5 worm cellular contexts compared by ENCODE assay signal in the genomic region with DNA sequence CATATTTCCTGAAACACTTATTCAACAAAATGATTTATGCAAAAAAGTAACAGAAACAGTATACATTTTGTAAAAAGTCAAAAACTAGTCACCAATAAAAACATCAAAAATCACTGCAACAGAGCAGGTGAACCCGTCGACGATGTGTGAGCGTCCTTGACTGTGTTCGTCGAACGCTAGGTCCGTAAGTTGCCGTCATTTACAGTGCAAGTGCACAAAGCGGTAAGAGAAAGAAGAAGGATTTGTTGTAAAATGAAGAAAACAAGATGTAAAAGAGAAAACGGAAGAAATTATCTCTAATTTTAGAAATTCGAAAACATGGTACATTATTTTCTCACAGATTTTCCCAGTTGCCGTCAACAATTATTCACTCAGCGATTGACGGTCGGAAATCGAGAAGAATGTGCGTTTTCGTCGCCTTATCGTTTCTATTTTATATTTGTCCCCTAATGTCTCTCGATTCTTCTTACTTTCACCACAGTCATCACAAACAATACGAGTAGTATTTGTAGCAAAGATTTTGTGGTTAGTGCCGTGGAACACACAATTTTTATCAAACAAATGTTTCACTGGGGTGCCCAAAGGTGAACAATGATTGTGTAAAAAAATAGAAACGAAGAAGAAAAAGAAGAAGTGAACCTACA.
TF ChIP-seq lines count a peak whose summit lies in the region.

No protein-coding gene starts in this region.

TF ChIP-seq in whole organism, L1 larva, 84 proteins besides CTCF, POLR2A, EP300 and RAD21 (continues in another document):
- TF ChIP-seq irx-1 (tag; optimal IDR thresholded peaks at IDR 0.05; lab: Kevin White, UChicago) (no peak), hlh-17 (GFP tag; optimal IDR thresholded peaks at IDR 0.05; lab: Kevin White, UChicago; ENCODE audit: borderline replicate concordance) (no peak), vab-15 (tag; optimal IDR thresholded peaks at IDR 0.05; lab: Kevin White, UChicago) (no peak), aha-1 (tag; optimal IDR thresholded peaks at IDR 0.05; lab: Kevin White, UChicago) (no peak), lsy-2 (tag; optimal IDR thresholded peaks at IDR 0.05; lab: Kevin White, UChicago) (no peak), F16B12.6 (tag; optimal IDR thresholded peaks at IDR 0.05; lab: Kevin White, UChicago) (peak; percentile 80), dpl-1 (GFP tag; optimal IDR thresholded peaks at IDR 0.05; lab: Kevin White, UChicago) (peak in 1 of 3 experiments; percentile 2), ceh-90 (tag; optimal IDR thresholded peaks at IDR 0.05; lab: Kevin White, UChicago) (no peak), blmp-1 (tag; optimal IDR thresholded peaks at IDR 0.05; lab: Kevin White, UChicago) (peak; percentile 44), sox-4 (tag; optimal IDR thresholded peaks at IDR 0.05; lab: Kevin White, UChicago) (no peak), nhr-77 (tag; optimal IDR thresholded peaks at IDR 0.05; lab: Kevin White, UChicago) (no peak), pax-3 (tag; optimal IDR thresholded peaks at IDR 0.05; lab: Kevin White, UChicago) (no peak), ama-1 (optimal IDR thresholded peaks at IDR 0.05; lab: Kevin White, UChicago) (no peak), nhr-237 (tag; optimal IDR thresholded peaks at IDR 0.05; lab: Kevin White, UChicago) (no peak), fkh-4 (tag; optimal IDR thresholded peaks at IDR 0.05; lab: Kevin White, UChicago; ENCODE audit: borderline replicate concordance) (no peak), ceh-8 (GFP tag; optimal IDR thresholded peaks at IDR 0.05; lab: Kevin White, UChicago) (no peak), ztf-11 (tag; optimal IDR thresholded peaks at IDR 0.05; lab: Kevin White, UChicago) (no peak)

TF ChIP-seq in whole organism, L2 larva, 48 proteins besides CTCF, POLR2A, EP300 and RAD21 (continues in another document):
- TF ChIP-seq ama-1 (optimal IDR thresholded peaks at IDR 0.05; lab: Kevin White, UChicago) (no peak), C34F6.9 (tag; optimal IDR thresholded peaks at IDR 0.05; lab: Kevin White, UChicago) (no peak), sem-4 (tag; optimal IDR thresholded peaks at IDR 0.05; lab: Kevin White, UChicago) (no peak), elt-3 (tag; optimal IDR thresholded peaks at IDR 0.05; lab: Kevin White, UChicago) (no peak), unc-55 (GFP tag; optimal IDR thresholded peaks at IDR 0.05; lab: Kevin White, UChicago) (no peak), mbf-1 (tag; optimal IDR thresholded peaks at IDR 0.05; lab: Kevin White, UChicago) (no peak), dmd-4 (tag; optimal IDR thresholded peaks at IDR 0.05; lab: Kevin White, UChicago) (no peak), nhr-237 (tag; optimal IDR thresholded peaks at IDR 0.05; lab: Kevin White, UChicago) (no peak), gmeb-1 (tag; optimal IDR thresholded peaks at IDR 0.05; lab: Kevin White, UChicago) (no peak), R02D3.7 (tag; optimal IDR thresholded peaks at IDR 0.05; lab: Kevin White, UChicago) (no peak), blmp-1 (tag; optimal IDR thresholded peaks at IDR 0.05; lab: Kevin White, UChicago; ENCODE audit: insufficient read depth) (peak; percentile 37), fos-1 (tag; optimal IDR thresholded peaks at IDR 0.05; lab: Kevin White, UChicago) (peak; percentile 56), skn-1 (tag; optimal IDR thresholded peaks at IDR 0.05; lab: Kevin White, UChicago) (no peak), Y55F3AM.14 (GFP tag; optimal IDR thresholded peaks at IDR 0.05; lab: Kevin White, UChicago) (no peak), nhr-129 (tag; optimal IDR thresholded peaks at IDR 0.05; lab: Kevin White, UChicago) (no peak), egl-27 (tag; optimal IDR thresholded peaks at IDR 0.05; lab: Kevin White, UChicago) (no peak), sma-3 (GFP tag; optimal IDR thresholded peaks at IDR 0.05; lab: Kevin White, UChicago) (peak; percentile 37), ZK546.5 (tag; optimal IDR thresholded peaks at IDR 0.05; lab: Kevin White, UChicago) (no peak)

TF ChIP-seq in whole organism, L3 larva, 47 proteins besides CTCF, POLR2A, EP300 and RAD21:
- TF ChIP-seq ceh-82 (tag; optimal IDR thresholded peaks at IDR 0.05; lab: Kevin White, UChicago) = no peak
- no peak for TF ChIP-seq eor-1 (tag; optimal IDR thresholded peaks at IDR 0.05; lab: Kevin White, UChicago)
- TF ChIP-seq jun-1 (tag; optimal IDR thresholded peaks at IDR 0.05; lab: Kevin White, UChicago) = peak; percentile 11
- peak; percentile 47 for TF ChIP-seq pha-4 (tag; optimal IDR thresholded peaks at IDR 0.05; lab: Kevin White, UChicago)
- peak; percentile 73 for TF ChIP-seq nhr-25 (tag; optimal IDR thresholded peaks at IDR 0.05; lab: Kevin White, UChicago)
- peak; percentile 7 for TF ChIP-seq hmg-11 (tag; optimal IDR thresholded peaks at IDR 0.05; lab: Kevin White, UChicago)
- TF ChIP-seq nhr-43 (tag; optimal IDR thresholded peaks at IDR 0.05; lab: Kevin White, UChicago; ENCODE audit: poor library complexity, severe bottlenecking) = peak; percentile 52
- no peak for TF ChIP-seq daf-12 (tag; optimal IDR thresholded peaks at IDR 0.05; lab: Kevin White, UChicago)
- peak; percentile 82 for TF ChIP-seq elt-2 (tag; optimal IDR thresholded peaks at IDR 0.05; lab: Kevin White, UChicago)
- peak; percentile 63 for TF ChIP-seq pqm-1 (tag; optimal IDR thresholded peaks at IDR 0.05; lab: Kevin White, UChicago)

TF ChIP-seq in whole organism, L4 larva, 104 proteins besides CTCF, POLR2A, EP300 and RAD21 (continues in another document):
- TF ChIP-seq nhr-237 (tag; optimal IDR thresholded peaks at IDR 0.05; lab: Kevin White, UChicago) (no peak), R02D3.7 (tag; optimal IDR thresholded peaks at IDR 0.05; lab: Kevin White, UChicago) (no peak), lin-1 (GFP tag; IDR thresholded peaks at IDR 0.05; lab: Robert Waterston, UW) (no peak), pha-4 (GFP tag; IDR thresholded peaks at IDR 0.05; lab: Robert Waterston, UW) (no peak), pha-4 (tag; optimal IDR thresholded peaks at IDR 0.05; lab: Kevin White, UChicago) (no peak), Y5F2A.4 (GFP tag; optimal IDR thresholded peaks at IDR 0.05; lab: Kevin White, UChicago) (no peak), dve-1 (tag; optimal IDR thresholded peaks at IDR 0.05; lab: Kevin White, UChicago; ENCODE audit: insufficient read depth) (no peak), F44E2.7 (GFP tag; IDR thresholded peaks at IDR 0.05; lab: Robert Waterston, UW) (no peak), snpc-4 (tag; optimal IDR thresholded peaks at IDR 0.05; lab: Kevin White, UChicago) (no peak), unc-39 (tag; optimal IDR thresholded peaks at IDR 0.05; lab: Kevin White, UChicago) (no peak), daf-8 (GFP tag; IDR thresholded peaks at IDR 0.05; lab: Robert Waterston, UW) (no peak), unc-62 (GFP tag; optimal IDR thresholded peaks at IDR 0.05 in 1 of 2; lab: Kevin White, UChicago) (no peak), unc-62 (tag; optimal IDR thresholded peaks at IDR 0.05; lab: Kevin White, UChicago) (no peak), madf-9 (GFP tag; conservative IDR thresholded peaks at IDR 0.05; lab: Robert Waterston, UW) (no peak), F26F4.8 (GFP tag; conservative IDR thresholded peaks at IDR 0.05; lab: Robert Waterston, UW) (no peak), F10B5.3 (tag; optimal IDR thresholded peaks at IDR 0.05; lab: Kevin White, UChicago) (no peak), pqm-1 (tag; optimal IDR thresholded peaks at IDR 0.05; lab: Kevin White, UChicago) (peak; percentile 52), dpl-1 (GFP tag; optimal IDR thresholded peaks at IDR 0.05; lab: Kevin White, UChicago) (no peak), cey-2 (tag; optimal IDR thresholded peaks at IDR 0.05; lab: Kevin White, UChicago; ENCODE audit: borderline replicate concordance, insufficient read depth) (no peak), dmd-9 (GFP tag; IDR thresholded peaks at IDR 0.05; lab: Robert Waterston, UW) (no peak), gei-8 (GFP tag; optimal IDR thresholded peaks at IDR 0.05; lab: Kevin White, UChicago) (no peak), arid-1 (GFP tag; conservative IDR thresholded peaks at IDR 0.05; lab: Robert Waterston, UW) (no peak), duxl-1 (tag; optimal IDR thresholded peaks at IDR 0.05; lab: Kevin White, UChicago; ENCODE audit: poor library complexity) (no peak)

TF ChIP-seq in whole organism, young adult, 124 proteins besides CTCF, POLR2A, EP300 and RAD21:
- TF ChIP-seq nhr-80 (tag; optimal IDR thresholded peaks at IDR 0.05; lab: Kevin White, UChicago) (peak; percentile 50), ztf-26 (tag; optimal IDR thresholded peaks at IDR 0.05; lab: Kevin White, UChicago) (no peak), gei-17 (GFP tag; optimal IDR thresholded peaks at IDR 0.05; lab: Kevin White, UChicago) (peak; percentile 19), ama-1 (optimal IDR thresholded peaks at IDR 0.05; lab: Kevin White, UChicago) (peak; percentile 3), ama-1 (GFP tag; optimal IDR thresholded peaks at IDR 0.05; lab: Kevin White, UChicago) (no peak), F23B12.7 (tag; optimal IDR thresholded peaks at IDR 0.05; lab: Kevin White, UChicago; ENCODE audit: insufficient read depth) (no peak), cebp-1 (GFP tag; IDR thresholded peaks at IDR 0.05; lab: Robert Waterston, UW) (no peak), cebp-1 (tag; optimal IDR thresholded peaks at IDR 0.05; lab: Kevin White, UChicago) (peak; percentile 0), athp-1 (tag; optimal IDR thresholded peaks at IDR 0.05; lab: Kevin White, UChicago) (no peak), lin-26 (GFP tag; IDR thresholded peaks at IDR 0.05; lab: Robert Waterston, UW) (peak; percentile 70; the same call in 1 of the 2 replicates), C17E4.6 (GFP tag; IDR thresholded peaks at IDR 0.05; lab: Robert Waterston, UW) (no peak)
